Worm (Caenorhabditis elegans): ENCODE measurements around the gene sprp-4.

The sprp-4 gene

DNA sequence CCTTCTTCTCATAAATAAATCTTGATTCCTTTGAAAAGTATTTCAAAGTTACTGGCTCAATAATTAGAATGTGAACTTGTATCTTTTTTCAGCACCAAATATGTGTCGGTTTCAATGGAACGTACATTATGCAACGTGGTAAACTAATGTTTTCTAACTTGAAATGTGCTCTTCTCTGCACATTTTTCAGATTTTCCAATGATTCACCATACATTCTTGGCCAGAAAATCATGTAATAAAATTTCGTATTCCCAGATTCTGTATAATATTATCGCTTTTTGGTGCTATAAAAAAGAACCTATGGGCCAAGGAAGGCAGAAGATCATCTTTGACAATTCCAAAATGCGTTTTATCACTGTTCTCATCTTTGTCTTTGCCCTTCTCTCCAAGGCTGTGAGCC, 7.5 kb upstream of the sprp-4 start, which contains the start of gene C06E2.9:
TSS of gene C06E2.9 (plus strand) at position 301 of the 400 bp plus-strand sequence.
- no peak for TF ChIP-seq drap-1 (GFP tag; optimal IDR thresholded peaks at IDR 0.05)

DNA sequence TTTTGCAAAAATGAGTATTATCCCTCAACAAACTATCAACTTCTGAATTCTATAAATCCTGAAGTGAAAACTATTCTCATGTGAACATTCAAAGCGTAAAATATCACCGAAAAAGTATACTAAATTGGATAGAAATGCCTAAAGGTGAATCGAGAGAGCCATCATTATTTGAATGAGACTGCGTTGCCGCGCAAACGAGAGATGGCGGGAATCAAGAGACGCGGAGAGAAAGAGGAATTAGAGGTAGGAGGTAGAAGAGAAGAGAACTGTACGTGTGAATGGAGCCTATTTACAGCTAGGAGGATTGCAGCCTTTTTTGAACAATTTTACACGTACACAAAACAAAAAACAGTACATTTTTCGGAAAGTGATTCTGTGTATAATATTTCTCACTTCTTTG, 6.1 kb upstream of the sprp-4 start:
- TF ChIP-seq ceh-83 (GFP tag; optimal IDR thresholded peaks at IDR 0.05) = no peak
- no peak for TF ChIP-seq bed-3 (GFP tag; optimal IDR thresholded peaks at IDR 0.05)
- no peak for TF ChIP-seq flh-1 (GFP tag; optimal IDR thresholded peaks at IDR 0.05)
- no peak for TF ChIP-seq mls-2 (tag; optimal IDR thresholded peaks at IDR 0.05)
- TF ChIP-seq snpc-4 (tag; optimal IDR thresholded peaks at IDR 0.05) = no peak
- TF ChIP-seq lin-13 (tag; optimal IDR thresholded peaks at IDR 0.05) = no peak
- no peak for TF ChIP-seq zip-8 (tag; optimal IDR thresholded peaks at IDR 0.05)
- TF ChIP-seq nhr-2 (tag; optimal IDR thresholded peaks at IDR 0.05) = no peak
- no peak for TF ChIP-seq ztf-11 (tag; optimal IDR thresholded peaks at IDR 0.05)
- TF ChIP-seq hlh-1 (tag; optimal IDR thresholded peaks at IDR 0.05) = no peak
- TF ChIP-seq elt-3 (tag; optimal IDR thresholded peaks at IDR 0.05) = no peak
- no peak for TF ChIP-seq pha-4 (tag; optimal IDR thresholded peaks at IDR 0.05)
- TF ChIP-seq elt-1 (tag; optimal IDR thresholded peaks at IDR 0.05; ENCODE audit: borderline replicate concordance, insufficient read depth) = no peak
- TF ChIP-seq nhr-76 (tag; optimal IDR thresholded peaks at IDR 0.05) = no peak

DNA sequence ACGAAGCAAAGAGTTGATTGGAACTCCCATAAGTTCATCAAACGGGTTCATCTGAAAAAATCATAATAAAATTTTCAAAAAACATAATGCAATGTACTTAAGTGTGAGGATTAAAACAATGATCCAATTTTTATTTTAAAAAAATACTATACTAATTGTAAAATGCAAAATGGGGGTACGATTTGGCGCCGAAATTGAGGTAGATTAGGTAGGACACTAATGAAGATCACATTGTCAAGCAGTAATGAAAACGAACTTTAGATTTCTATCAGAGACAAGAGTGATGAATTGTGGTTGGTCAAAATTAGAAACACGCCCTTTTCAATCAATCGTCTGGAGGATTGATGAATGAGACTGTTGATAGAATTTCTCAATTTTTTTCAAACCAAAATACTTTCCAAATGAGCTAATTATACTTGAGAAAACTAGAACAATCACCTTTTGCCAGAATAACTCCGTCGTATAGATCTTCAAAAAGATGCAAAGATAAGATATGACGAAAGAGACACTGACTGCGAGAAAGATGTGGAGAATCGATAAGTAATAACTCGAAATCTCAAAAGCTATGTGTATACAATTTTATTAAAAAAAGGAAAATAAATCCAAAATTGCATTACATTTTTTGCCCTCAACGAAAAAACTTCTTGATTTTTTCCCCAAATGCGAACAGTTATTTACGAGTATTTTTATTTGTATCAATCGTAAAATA, 4.6 kb upstream of the sprp-4 start, which contains the start of gene C06E2.5:
TSS of gene C06E2.5 (minus strand) at position 51 of the 709 bp plus-strand sequence.
- peak; percentile 96 for TF ChIP-seq elt-1 (tag; optimal IDR thresholded peaks at IDR 0.05; ENCODE audit: borderline replicate concordance, insufficient read depth)
- no peak for TF ChIP-seq drap-1 (GFP tag; optimal IDR thresholded peaks at IDR 0.05)

DNA sequence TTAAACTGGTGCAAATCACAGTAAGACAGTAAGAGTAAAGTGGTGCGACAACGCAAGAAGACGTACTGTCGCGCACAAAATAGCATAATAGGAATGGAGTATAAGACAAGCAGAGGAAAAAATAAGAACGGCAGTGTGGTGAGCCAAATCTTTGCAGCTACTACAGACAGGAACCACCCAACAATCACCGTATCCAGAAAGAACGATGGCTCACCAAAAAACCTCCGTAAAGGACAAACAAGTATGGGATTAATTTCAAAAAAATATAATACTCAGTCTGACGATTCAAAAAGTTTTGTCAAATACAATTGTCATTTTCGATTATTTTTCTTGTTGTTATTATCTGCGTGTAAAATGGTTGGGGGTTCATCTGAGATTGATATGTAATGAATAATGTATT, 985 bp upstream of the sprp-4 start:
- TF ChIP-seq tbx-8 (GFP tag; optimal IDR thresholded peaks at IDR 0.05) = no peak
- TF ChIP-seq elt-3 (tag; optimal IDR thresholded peaks at IDR 0.05) = no peak

DNA sequence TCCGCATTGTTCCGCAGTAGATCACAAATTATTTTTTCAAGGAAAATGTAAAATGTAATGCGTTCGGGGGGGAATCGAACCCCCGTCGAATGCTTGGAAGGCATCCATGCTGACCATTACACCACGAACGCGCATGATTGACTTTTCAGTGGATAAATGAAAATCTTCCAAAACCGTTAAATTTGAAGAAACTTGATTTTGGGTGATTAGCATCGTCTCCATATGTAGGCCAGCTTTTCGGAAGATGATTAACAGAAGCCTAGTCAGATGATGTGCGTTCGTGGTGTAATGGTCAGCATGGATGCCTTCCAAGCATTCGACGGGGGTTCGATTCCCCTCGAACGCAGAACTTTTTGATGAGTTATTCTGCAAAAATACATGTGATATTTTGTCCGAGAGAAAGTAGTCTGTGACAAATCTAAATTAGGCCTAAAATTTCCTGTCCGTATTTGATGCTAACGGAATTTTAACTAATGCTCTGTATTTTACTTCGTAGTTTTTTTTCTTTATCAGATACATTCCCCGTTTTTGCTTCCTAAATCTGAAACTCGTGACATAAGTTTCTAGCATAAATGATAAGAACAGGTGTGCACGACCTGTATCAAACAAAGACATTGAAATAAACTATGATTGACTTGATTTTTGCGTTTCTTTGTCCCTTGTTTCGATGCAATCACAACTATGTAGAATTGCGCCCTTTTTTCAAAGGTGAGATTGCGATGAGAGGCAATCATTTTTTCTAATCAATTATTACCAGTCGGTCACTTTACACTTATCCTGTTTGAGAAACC, 6.8 kb downstream of the sprp-4 start, which contains the start of gene C28G1.10:
TSS of gene C28G1.10 (plus strand) at position 676 of the 791 bp plus-strand sequence.
- no peak for TF ChIP-seq unc-39 (tag; optimal IDR thresholded peaks at IDR 0.05)
- TF ChIP-seq unc-120 (tag; optimal IDR thresholded peaks at IDR 0.05; ENCODE audit: poor library complexity, severe bottlenecking) = no peak
- no peak for TF ChIP-seq hlh-1 (tag; optimal IDR thresholded peaks at IDR 0.05)
- TF ChIP-seq lin-13 (tag; optimal IDR thresholded peaks at IDR 0.05) = no peak
- TF ChIP-seq elt-1 (tag; optimal IDR thresholded peaks at IDR 0.05; ENCODE audit: borderline replicate concordance, insufficient read depth) = no peak
- TF ChIP-seq ham-2 (GFP tag; optimal IDR thresholded peaks at IDR 0.05) = no peak
- TF ChIP-seq ceh-39 (tag; optimal IDR thresholded peaks at IDR 0.05) = no peak
- TF ChIP-seq mab-5 (tag; optimal IDR thresholded peaks at IDR 0.05) = no peak
- TF ChIP-seq sem-2 (GFP tag; optimal IDR thresholded peaks at IDR 0.05) = no peak
- no peak for TF ChIP-seq zip-8 (tag; optimal IDR thresholded peaks at IDR 0.05)
- no peak for TF ChIP-seq bed-3 (GFP tag; optimal IDR thresholded peaks at IDR 0.05)
- TF ChIP-seq ceh-83 (GFP tag; optimal IDR thresholded peaks at IDR 0.05) = no peak
- TF ChIP-seq ztf-11 (tag; optimal IDR thresholded peaks at IDR 0.05) = no peak
- no peak for TF ChIP-seq nhr-28 (tag; optimal IDR thresholded peaks at IDR 0.05)
- no peak for TF ChIP-seq elt-3 (tag; optimal IDR thresholded peaks at IDR 0.05)
- TF ChIP-seq cnd-1 (tag; optimal IDR thresholded peaks at IDR 0.05) = no peak
- TF ChIP-seq mep-1 (tag; optimal IDR thresholded peaks at IDR 0.05) = no peak
- TF ChIP-seq M03D4.4 (tag; optimal IDR thresholded peaks at IDR 0.05) = no peak
- no peak for TF ChIP-seq ceh-43 (GFP tag; optimal IDR thresholded peaks at IDR 0.05)
- no peak for TF ChIP-seq nhr-76 (tag; optimal IDR thresholded peaks at IDR 0.05)

DNA sequence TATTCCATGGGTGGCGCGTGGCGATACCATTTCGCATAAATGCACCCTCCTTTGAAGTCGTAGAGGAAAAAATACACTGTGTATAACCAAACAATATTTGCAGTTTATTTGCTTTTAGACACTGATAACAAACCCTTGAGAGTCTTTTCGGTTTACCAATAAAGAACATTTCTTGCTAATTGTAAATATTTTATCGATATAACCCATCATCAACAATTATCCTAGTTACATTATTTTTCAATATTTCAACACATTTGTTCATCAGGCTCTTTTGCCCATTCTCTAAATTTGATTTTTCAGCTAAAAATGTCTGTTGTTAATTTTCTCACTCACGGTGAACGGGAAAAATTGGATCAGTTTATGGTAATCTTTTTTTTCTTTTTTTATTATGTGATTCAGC, 9.4 kb downstream of the sprp-4 start, which contains the start of gene ubc-23:
TSS of gene ubc-23 (plus strand) at position 301 of the 400 bp plus-strand sequence.
- TF ChIP-seq unc-39 (tag; optimal IDR thresholded peaks at IDR 0.05) (no peak), mls-2 (tag; optimal IDR thresholded peaks at IDR 0.05) (no peak), M03D4.4 (tag; optimal IDR thresholded peaks at IDR 0.05) (no peak), mep-1 (tag; optimal IDR thresholded peaks at IDR 0.05) (no peak), nhr-76 (tag; optimal IDR thresholded peaks at IDR 0.05) (no peak), ztf-11 (tag; optimal IDR thresholded peaks at IDR 0.05) (no peak), ham-2 (GFP tag; optimal IDR thresholded peaks at IDR 0.05) (no peak), elt-1 (tag; optimal IDR thresholded peaks at IDR 0.05; ENCODE audit: borderline replicate concordance, insufficient read depth) (no peak)

All from whole organism, mixed stage, embryonic.